Fruit fly (Drosophila melanogaster): Measurements from ENCODE around the gene CG31463.

Gene CG31463

DNA sequence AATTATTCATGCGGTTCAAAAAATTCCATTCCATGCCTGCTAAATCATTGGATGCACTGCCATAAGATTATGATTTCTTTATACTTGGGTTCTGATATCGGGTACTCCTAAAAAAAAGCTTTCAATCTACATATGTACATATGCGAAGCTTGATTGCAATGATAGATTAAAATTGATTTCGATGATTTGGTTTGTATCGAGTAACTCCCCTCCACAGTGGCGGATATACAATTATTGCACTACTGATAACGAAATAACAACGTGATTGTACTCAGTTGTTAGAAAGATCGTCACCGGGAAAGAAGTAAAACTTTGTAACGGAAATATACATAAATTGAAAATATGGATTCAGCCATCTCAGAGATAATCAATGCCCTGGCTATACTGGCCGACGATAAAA lies 4.4 kb upstream of the CG31463 start, which contains the start of gene Nazo:
Gene Nazo, plus strand, starts transcription at position 180 of the 400 bp plus-strand sequence.
- TF ChIP-seq CG7045 (GFP tag; optimal IDR thresholded peaks at IDR 0.05) (no peak), kay (GFP tag; ENCODE audit: borderline replicate concordance) (no peak)

DNA sequence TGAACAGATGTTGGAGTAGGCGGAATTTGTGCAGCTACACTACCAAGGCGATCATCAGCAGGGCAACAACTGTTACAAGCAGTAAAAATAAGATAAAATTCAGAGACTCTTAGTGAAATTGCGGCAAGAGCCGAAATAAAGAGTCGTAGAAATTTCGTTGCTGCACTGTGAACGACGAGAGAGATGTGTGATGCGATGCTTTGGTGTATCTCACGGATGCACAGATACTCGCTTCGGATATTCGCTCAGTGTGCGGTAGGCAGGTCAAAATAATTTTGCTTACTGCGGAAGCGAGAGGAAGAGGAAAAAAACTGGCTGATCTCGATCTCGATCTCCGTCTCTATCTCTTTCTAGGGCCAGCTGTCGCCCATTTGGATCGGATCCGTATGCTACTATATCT lies 3.3 kb upstream of the CG31463 start:
- TF ChIP-seq tj (GFP tag; optimal IDR thresholded peaks at IDR 0.05) (no peak), bab1 (GFP tag; optimal IDR thresholded peaks at IDR 0.05) (no peak), Clk (GFP tag; optimal IDR thresholded peaks at IDR 0.05) (no peak), ovo (GFP tag; optimal IDR thresholded peaks at IDR 0.05) (no peak), cnc (optimal IDR thresholded peaks at IDR 0.05) (no peak), CG5204 (GFP tag; optimal IDR thresholded peaks at IDR 0.05) (no peak), CG1620 (GFP tag; optimal IDR thresholded peaks at IDR 0.05) (no peak)

DNA sequence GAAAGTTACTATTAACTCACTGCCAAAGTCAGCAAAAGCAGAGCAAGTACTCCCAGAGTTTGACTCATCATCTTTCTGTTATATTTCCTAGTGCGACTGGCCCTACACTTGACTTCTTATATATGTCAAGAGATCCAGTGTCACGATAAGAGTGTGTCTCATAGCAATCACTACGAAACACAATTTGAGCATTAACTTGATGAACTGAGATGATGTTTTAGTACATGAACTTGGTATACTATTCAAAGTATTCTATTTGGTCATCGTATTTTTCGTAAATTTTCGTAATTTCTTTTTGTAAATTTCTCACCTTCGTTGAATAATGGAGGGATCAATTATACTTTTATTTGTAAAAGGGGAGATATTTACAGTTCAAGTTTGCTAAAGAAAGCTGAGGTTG lies 1.7 kb upstream of the CG31463 start, which contains the start of gene CG11672:
Gene CG11672, minus strand, starts transcription at position 101 of the 400 bp plus-strand sequence.
- TF ChIP-seq toe (GFP tag; optimal IDR thresholded peaks at IDR 0.05), result no peak
- TF ChIP-seq CG14711 (tag; optimal IDR thresholded peaks at IDR 0.05), result no peak
- TF ChIP-seq CG7045 (GFP tag; optimal IDR thresholded peaks at IDR 0.05), result no peak
- no peak for TF ChIP-seq Mnt (GFP tag; optimal IDR thresholded peaks at IDR 0.05)
- no peak for TF ChIP-seq CG5204 (GFP tag; optimal IDR thresholded peaks at IDR 0.05)
- no peak for TF ChIP-seq pad (GFP tag; optimal IDR thresholded peaks at IDR 0.05)
- TF ChIP-seq CG7101 (tag; optimal IDR thresholded peaks at IDR 0.05), result no peak
- TF ChIP-seq tj (GFP tag; optimal IDR thresholded peaks at IDR 0.05), result no peak
- TF ChIP-seq CG11617 (GFP tag; optimal IDR thresholded peaks at IDR 0.05), result no peak
- TF ChIP-seq Clk (GFP tag; optimal IDR thresholded peaks at IDR 0.05), result no peak
- TF ChIP-seq cnc (optimal IDR thresholded peaks at IDR 0.05), result no peak
- no peak for TF ChIP-seq Crg-1 (GFP tag; optimal IDR thresholded peaks at IDR 0.05)
- TF ChIP-seq bab1 (GFP tag; optimal IDR thresholded peaks at IDR 0.05), result no peak
- TF ChIP-seq CG33017 (tag; optimal IDR thresholded peaks at IDR 0.05), result no peak
- TF ChIP-seq kay (GFP tag; ENCODE audit: borderline replicate concordance), result no peak
- no peak for TF ChIP-seq CG1620 (GFP tag; optimal IDR thresholded peaks at IDR 0.05)

DNA sequence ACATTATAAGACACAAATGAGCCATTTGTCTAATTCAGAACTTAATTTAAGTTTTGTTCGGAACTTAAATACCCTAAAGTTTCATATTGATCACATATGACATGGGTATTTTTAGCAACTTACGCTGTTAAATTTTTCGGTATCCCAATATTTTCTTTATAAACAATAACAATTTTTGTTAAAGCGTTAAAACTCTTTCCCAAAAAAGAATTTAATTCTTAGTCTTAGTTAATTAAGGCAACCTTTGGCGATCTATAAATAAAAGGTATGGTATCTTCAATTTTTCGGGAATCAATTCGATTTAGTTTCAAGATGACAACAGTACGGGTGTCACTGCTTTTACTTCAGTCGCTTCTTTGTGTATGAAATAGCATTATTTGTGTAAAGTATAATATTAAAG lies 1.2 kb upstream of the CG31463 start, which contains the start of gene CG31464:
Gene CG31464, plus strand, starts transcription at position 301 of the 400 bp plus-strand sequence.
- TF ChIP-seq tj (GFP tag; optimal IDR thresholded peaks at IDR 0.05), result no peak
- TF ChIP-seq ovo (GFP tag; optimal IDR thresholded peaks at IDR 0.05), result no peak
- no peak for TF ChIP-seq cnc (optimal IDR thresholded peaks at IDR 0.05)
- no peak for TF ChIP-seq pad (GFP tag; optimal IDR thresholded peaks at IDR 0.05)
- TF ChIP-seq bab1 (GFP tag; optimal IDR thresholded peaks at IDR 0.05), result no peak
- TF ChIP-seq CG7101 (tag; optimal IDR thresholded peaks at IDR 0.05), result no peak
- no peak for TF ChIP-seq toe (GFP tag; optimal IDR thresholded peaks at IDR 0.05)
- no peak for TF ChIP-seq Hr96 (GFP tag; optimal IDR thresholded peaks at IDR 0.05)
- TF ChIP-seq kay (GFP tag; ENCODE audit: borderline replicate concordance), result no peak
- no peak for TF ChIP-seq cic (GFP tag; optimal IDR thresholded peaks at IDR 0.05)
- no peak for TF ChIP-seq CG14711 (tag; optimal IDR thresholded peaks at IDR 0.05)
- TF ChIP-seq Crg-1 (GFP tag; optimal IDR thresholded peaks at IDR 0.05), result no peak
- TF ChIP-seq CG11617 (GFP tag; optimal IDR thresholded peaks at IDR 0.05), result no peak
- TF ChIP-seq CG12768 (GFP tag; optimal IDR thresholded peaks at IDR 0.05), result no peak
- TF ChIP-seq CG5204 (GFP tag; optimal IDR thresholded peaks at IDR 0.05), result no peak

DNA sequence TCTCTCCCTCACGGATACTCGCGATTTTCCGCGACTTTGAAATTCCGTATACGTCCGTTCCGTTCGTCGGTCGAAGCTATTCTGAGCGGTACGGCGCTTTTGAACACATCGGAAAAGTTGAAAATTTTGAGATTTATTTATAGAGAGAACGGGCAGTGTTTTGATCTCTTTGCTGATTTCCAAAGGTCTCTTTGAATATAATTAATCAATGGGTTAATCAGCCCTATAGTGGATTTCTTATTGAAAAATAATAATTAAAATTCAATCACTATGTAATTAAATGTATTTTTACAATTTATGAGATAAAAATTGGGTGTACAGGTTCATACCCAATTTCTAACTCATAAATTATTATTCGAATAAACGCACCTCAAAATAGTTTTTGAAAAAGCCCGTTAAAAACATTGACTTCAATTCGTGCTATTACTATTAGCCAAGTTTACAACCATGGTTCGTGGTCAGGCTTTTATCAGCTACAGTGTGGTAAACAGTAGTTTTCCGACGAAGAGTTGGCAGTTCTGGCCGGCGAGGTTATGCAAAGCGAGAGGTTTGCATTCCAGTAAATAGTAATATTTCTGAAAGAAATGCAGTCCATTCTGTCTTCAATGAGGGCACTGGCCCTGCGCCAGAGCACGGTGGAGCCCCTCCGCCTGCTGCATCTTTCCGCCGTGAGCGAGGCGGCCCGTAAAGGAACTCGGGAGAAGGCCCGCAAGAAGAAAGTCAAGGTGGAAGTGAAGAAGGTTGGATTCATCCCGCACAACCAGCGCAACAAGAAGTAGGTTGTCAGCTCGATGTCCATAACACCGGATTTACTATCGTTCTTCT lies 9.0 kb downstream of the CG31463 start, which contains the start of the genes CG9626 and mRpL1:
Gene CG9626, minus strand, starts transcription at position 51 of the 825 bp plus-strand sequence.
Gene mRpL1, plus strand, starts transcription at position 513 of the 825 bp plus-strand sequence.
- TF ChIP-seq CG14711 (tag; optimal IDR thresholded peaks at IDR 0.05) (no peak), toe (GFP tag; optimal IDR thresholded peaks at IDR 0.05) (no peak), CG7101 (tag; optimal IDR thresholded peaks at IDR 0.05) (peak; percentile 8), Mnt (GFP tag; optimal IDR thresholded peaks at IDR 0.05) (peak; percentile 50), CG11617 (GFP tag; optimal IDR thresholded peaks at IDR 0.05) (peak; percentile 0), CG12768 (GFP tag; optimal IDR thresholded peaks at IDR 0.05) (no peak), bab1 (GFP tag; optimal IDR thresholded peaks at IDR 0.05) (peak; percentile 34), Crg-1 (GFP tag; optimal IDR thresholded peaks at IDR 0.05) (no peak), cic (GFP tag; optimal IDR thresholded peaks at IDR 0.05) (no peak), kay (GFP tag; ENCODE audit: borderline replicate concordance) (peak; percentile 73), ovo (GFP tag; optimal IDR thresholded peaks at IDR 0.05) (no peak), pad (GFP tag; optimal IDR thresholded peaks at IDR 0.05) (peak; percentile 19), CG7045 (GFP tag; optimal IDR thresholded peaks at IDR 0.05) (no peak), Clk (GFP tag; optimal IDR thresholded peaks at IDR 0.05) (no peak), CG5204 (GFP tag; optimal IDR thresholded peaks at IDR 0.05) (no peak), CG1620 (GFP tag; optimal IDR thresholded peaks at IDR 0.05) (no peak), CG33017 (tag; optimal IDR thresholded peaks at IDR 0.05) (no peak)

DNA sequence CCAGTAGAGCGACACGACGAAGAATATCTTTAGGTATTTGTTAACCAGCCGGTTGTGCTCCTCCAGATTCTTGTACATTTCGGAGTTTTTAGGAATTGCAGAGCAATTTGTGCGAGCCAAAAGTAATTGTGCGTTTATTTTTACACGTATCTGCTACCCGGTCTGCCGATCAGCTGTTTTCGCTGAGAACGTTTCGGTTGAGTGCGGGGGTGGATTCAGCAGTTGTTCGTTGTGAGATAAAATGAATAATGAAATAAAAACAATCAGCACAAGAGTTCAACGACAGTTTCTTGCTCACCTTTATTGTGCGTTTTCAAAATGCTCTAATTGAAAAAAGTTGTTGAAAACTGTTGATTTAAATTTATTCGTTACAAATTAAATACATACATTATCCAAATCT lies 11.7 kb downstream of the CG31463 start, which contains the start of gene nac:
Gene nac, minus strand, starts transcription at position 176 of the 400 bp plus-strand sequence.
- TF ChIP-seq CG12768 (GFP tag; optimal IDR thresholded peaks at IDR 0.05) (peak; percentile 8), bab1 (GFP tag; optimal IDR thresholded peaks at IDR 0.05) (peak; percentile 64), Mnt (GFP tag; optimal IDR thresholded peaks at IDR 0.05) (peak; percentile 6), tj (GFP tag; optimal IDR thresholded peaks at IDR 0.05) (no peak), pad (GFP tag; optimal IDR thresholded peaks at IDR 0.05) (peak; percentile 7), Clk (GFP tag; optimal IDR thresholded peaks at IDR 0.05) (no peak)
